Worm (Caenorhabditis elegans) whole organism, early embryonic: ENCODE data around the gene eak-3.

ENCODE experiments used
- F13C5.2 ChIP-seq: sonication (generic microtip); optimal IDR thresholded peaks from 2 replicates; lab custom pipeline; 2017; ENCODE audit warnings: mild to moderate bottlenecking, missing genetic modification characterization, inconsistent platforms, missing compliant biosample characterization
- aly-1 ChIP-seq: sonication (generic microtip); optimal IDR thresholded peaks from 2 replicates; lab custom pipeline; 2016; ENCODE audit warnings: missing genetic modification characterization, missing compliant biosample characterization
- ama-1 ChIP-seq: fragments of 150-350 bp; optimal IDR thresholded peaks from 2 replicates; lab custom pipeline; 2014
- ceh-36 ChIP-seq: sonication (generic microtip); optimal IDR thresholded peaks from 2 replicates; lab custom pipeline; 2016; ENCODE audit warnings: missing genetic modification characterization, inconsistent platforms, missing compliant biosample characterization
- ets-7 ChIP-seq: sonication (generic microtip); optimal IDR thresholded peaks from 2 replicates; lab custom pipeline; 2016; ENCODE audit warnings: missing genotype, missing genetic modification characterization, missing compliant biosample characterization
- flt-1 ChIP-seq: fragments of 200-800 bp; sonication (Bioruptor generic); IDR thresholded peaks from 2 replicates; pipeline ENCODE4 v1.3.6; 2022; ENCODE audit warnings: missing genetic modification characterization, missing compliant biosample characterization
- hmbx-1 ChIP-seq: sonication (generic microtip); optimal IDR thresholded peaks from 2 replicates; lab custom pipeline; 2016; ENCODE audit warnings: mild to moderate bottlenecking, missing genetic modification characterization, missing compliant biosample characterization
- hmg-4 ChIP-seq: fragments of 200-800 bp; sonication (Bioruptor generic); optimal IDR thresholded peaks from 2 replicates; lab custom pipeline; 2018; ENCODE audit warnings: mild to moderate bottlenecking, missing genetic modification characterization, missing compliant biosample characterization
- hnd-1 ChIP-seq: sonication (generic microtip); optimal IDR thresholded peaks from 2 replicates; lab custom pipeline; 2016; ENCODE audit warnings: missing genetic modification characterization, missing compliant biosample characterization
- pes-1 ChIP-seq: fragments of 200-800 bp; sonication (Bioruptor generic); IDR thresholded peaks from 2 replicates; pipeline ENCODE4 v1.3.6; 2022; ENCODE audit warnings: missing genetic modification reagents, missing genetic modification characterization, missing compliant biosample characterization
- scrt-1 ChIP-seq: fragments of 200-800 bp; sonication (Bioruptor generic); IDR thresholded peaks from 2 replicates; pipeline ENCODE4 v1.3.6; 2022; ENCODE audit warnings: missing genetic modification characterization, missing compliant biosample characterization
- tra-4 ChIP-seq: sonication (generic microtip); optimal IDR thresholded peaks from 2 replicates; lab custom pipeline; 2017; ENCODE audit warnings: missing genetic modification characterization, missing compliant biosample characterization

DNA sequence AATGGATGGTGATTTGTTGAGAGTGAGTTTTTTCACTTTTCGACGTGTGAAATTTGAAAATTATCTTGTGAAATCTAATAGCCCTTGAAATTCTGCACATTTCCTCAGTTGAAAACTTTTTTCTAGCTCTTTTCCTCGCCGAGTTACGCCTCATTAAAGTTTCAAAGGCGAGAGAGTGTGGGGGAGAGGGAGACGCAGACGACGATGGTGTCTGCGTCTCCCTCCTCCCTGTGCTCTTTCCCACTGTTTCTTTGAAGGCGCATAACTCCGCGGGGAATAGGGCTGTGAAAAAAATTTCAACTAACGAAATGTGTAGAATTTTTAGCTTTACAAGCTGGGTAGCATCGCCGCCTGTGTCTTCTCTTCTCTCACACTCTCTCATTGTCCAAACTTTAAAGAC lies 10.0 kb downstream of the eak-3 start:
- TF ChIP-seq tra-4 (no peak), pes-1 (GFP tag; lab: Robert Waterston, UW) (no peak), hnd-1 (tag; lab: Kevin White, UChicago) (no peak), ceh-36 (no peak), hmbx-1 (tag; lab: Kevin White, UChicago) (no peak), scrt-1 (GFP tag; lab: Robert Waterston, UW) (no peak), ama-1 (lab: Kevin White, UChicago) (no peak), hmg-4 (no peak), ets-7 (no peak), F13C5.2 (tag; lab: Kevin White, UChicago) (no peak), flt-1 (no peak), aly-1 (tag; lab: Kevin White, UChicago) (no peak)
